Worm (Caenorhabditis elegans) whole organism, young adult: ENCODE results near the gene blos-7.

Experiments used
- C17E4.6 ChIP-seq: fragments of 200-800 bp; sonication (Bioruptor generic); IDR thresholded peaks from 2 replicates; pipeline ENCODE4 v1.3.6; 2022; ENCODE audit warnings: missing genetic modification reagents, missing genetic modification characterization, missing compliant biosample characterization
- D2030.7 ChIP-seq: fragments of 200-800 bp; sonication (Bioruptor generic); IDR thresholded peaks from 2 replicates; pipeline ENCODE4 v1.3.6; 2022; ENCODE audit warnings: missing genetic modification reagents, missing genetic modification characterization, missing compliant biosample characterization
- Y56A3A.18 ChIP-seq: fragments of 200-800 bp; sonication (Bioruptor generic); IDR thresholded peaks from 2 replicates; pipeline ENCODE4 v1.3.6; 2022; ENCODE audit warnings: missing genetic modification reagents, missing genetic modification characterization, missing compliant biosample characterization
- ama-1 ChIP-seq, 3 experiments: fragments of 150-350 bp in 1 of 3; sonication (generic microtip) in 2 of 3; optimal IDR thresholded peaks; 2 replicates each; lab custom pipeline; 2014 to 2018; ENCODE audit warnings: missing biosample characterization in 2 of 3, missing genetic modification characterization in 2 of 3, missing genetic modification reagents in 2 of 3
- attf-3 ChIP-seq: fragments of 200-800 bp; sonication (Bioruptor generic); conservative IDR thresholded peaks from 2 replicates; pipeline ENCODE4 v1.3.6; 2022; ENCODE audit warnings: missing genetic modification reagents, missing genetic modification characterization, missing compliant biosample characterization
- cebp-2 ChIP-seq: fragments of 200-800 bp; sonication (Bioruptor generic); IDR thresholded peaks from 2 replicates; pipeline ENCODE4 v1.3.6; 2022; ENCODE audit warnings: missing genetic modification characterization, missing compliant biosample characterization
- ceh-40 ChIP-seq: fragments of 200-800 bp; sonication (Bioruptor generic); IDR thresholded peaks from 2 replicates; pipeline ENCODE4 v1.3.6; 2022; ENCODE audit warnings: missing genetic modification characterization, missing compliant biosample characterization
- nfyb-1 ChIP-seq: fragments of 200-800 bp; sonication (Bioruptor generic); IDR thresholded peaks from 2 replicates; pipeline ENCODE4 v1.3.6; 2022; ENCODE audit warnings: missing genetic modification reagents, missing genetic modification characterization, missing compliant biosample characterization
- snpc-4 ChIP-seq, 5 experiments: fragments of 150-350 bp in 1 of 5; sonication (generic microtip) in 4 of 5; optimal IDR thresholded peaks; 2 replicates each; lab custom pipeline; 2014 to 2018; ENCODE audit warnings: missing genetic modification characterization in 5 of 5, missing biosample characterization in 3 of 5, antibody characterized with exemption in 2 of 5, mild to moderate bottlenecking in 2 of 5, missing compliant biosample characterization in 2 of 5, missing genotype in 2 of 5, moderate library complexity in 2 of 5, missing genetic modification reagents in 1 of 5
- tbp1 ChIP-seq: fragments of 200-800 bp; sonication (Bioruptor generic); optimal IDR thresholded peaks from 2 replicates; lab custom pipeline; 2018; ENCODE audit warnings: mild to moderate bottlenecking, missing genetic modification characterization, missing compliant biosample characterization
- ztf-18 ChIP-seq: sonication (generic microtip); optimal IDR thresholded peaks from 2 replicates; lab custom pipeline; 2016; ENCODE audit warnings: missing genotype, mild to moderate bottlenecking, missing genetic modification characterization, missing compliant biosample characterization
- ztf-3 ChIP-seq: fragments of 200-800 bp; sonication (Bioruptor generic); optimal IDR thresholded peaks from 2 replicates; lab custom pipeline; 2018; ENCODE audit warnings: mild to moderate bottlenecking, missing genetic modification characterization, missing compliant biosample characterization

- no peak for TF ChIP-seq C17E4.6
- no peak for TF ChIP-seq nfyb-1
- TF ChIP-seq ztf-18 (tag; lab: Kevin White, UChicago), result no peak
- no peak for TF ChIP-seq cebp-2 (GFP tag; lab: Robert Waterston, UW)
- no peak for TF ChIP-seq D2030.7 (GFP tag; lab: Robert Waterston, UW)
- no peak for TF ChIP-seq ztf-3
- TF ChIP-seq ceh-40 (GFP tag; lab: Robert Waterston, UW), result no peak
- TF ChIP-seq Y56A3A.18 (GFP tag; lab: Robert Waterston, UW), result no peak
- no peak for TF ChIP-seq attf-3
- no peak for TF ChIP-seq snpc-4 (GFP tag; optimal IDR thresholded peaks at IDR 0.05; lab: Kevin White, UChicago)
- no peak for TF ChIP-seq snpc-4 (tag; optimal IDR thresholded peaks at IDR 0.05; lab: Kevin White, UChicago)
- no peak for TF ChIP-seq tbp1 (GFP tag; lab: Kevin White, UChicago)
- no peak for TF ChIP-seq ama-1 (optimal IDR thresholded peaks at IDR 0.05; lab: Kevin White, UChicago)
- TF ChIP-seq ama-1 (GFP tag; optimal IDR thresholded peaks at IDR 0.05; lab: Kevin White, UChicago), result no peak
Measured at ce11 chrIV:3599126-3599525, 16.4 kb upstream of the blos-7 start, which contains the start of gene Y37E11B.6.
